Fruit fly (Drosophila melanogaster) whole organism, embryonic: ENCODE results near the gene Or85a.

ENCODE experiments used
- CG12299 ChIP-seq: fragments of 200-800 bp; sonication (Bioruptor generic); optimal IDR thresholded peaks from 2 replicates; lab custom pipeline; 2018; ENCODE audit warnings: missing biosample characterization, mild to moderate bottlenecking, missing genetic modification characterization
- CG12659 ChIP-seq: fragments of 200-800 bp; sonication (Bioruptor generic); optimal IDR thresholded peaks from 3 replicates; lab custom pipeline; 2017; ENCODE audit warnings: mild to moderate bottlenecking, missing biosample characterization, missing genetic modification reagents, missing genetic modification characterization
- CG14014 ChIP-seq: fragments of 200-800 bp; sonication (Bioruptor generic); IDR thresholded peaks from 2 replicates; pipeline ENCODE4 v1.3.6; 2022; ENCODE audit warnings: missing biosample characterization, missing genetic modification characterization
- CG14667 ChIP-seq: fragments of 200-800 bp; sonication (Bioruptor generic); IDR thresholded peaks from 2 replicates; pipeline ENCODE4 v1.3.6; 2022; ENCODE audit warnings: missing biosample characterization, missing genetic modification characterization
- CG17359 ChIP-seq: fragments of 200-800 bp; sonication (Bioruptor generic); optimal IDR thresholded peaks from 3 replicates; lab custom pipeline; 2018; ENCODE audit warnings: missing biosample characterization, mild to moderate bottlenecking, missing genetic modification characterization, moderate library complexity
- CG17829 ChIP-seq: fragments of 200-800 bp; optimal IDR thresholded peaks from 2 replicates; lab custom pipeline; 2019; ENCODE audit warnings: missing biosample characterization, mild to moderate bottlenecking, missing genetic modification characterization, moderate library complexity
- CG1832 ChIP-seq: fragments of 200-800 bp; sonication (Bioruptor generic); optimal IDR thresholded peaks from 2 replicates; lab custom pipeline; 2017; ENCODE audit warnings: missing biosample characterization, mild to moderate bottlenecking, missing genetic modification characterization, inconsistent platforms
- CG18619 ChIP-seq: fragments of 200-800 bp; sonication (Bioruptor generic); optimal IDR thresholded peaks from 3 replicates; lab custom pipeline; 2017; ENCODE audit warnings: missing biosample characterization, mild to moderate bottlenecking, missing genetic modification characterization
- CG2120 ChIP-seq: fragments of 200-800 bp; sonication (Bioruptor generic); optimal IDR thresholded peaks from 3 replicates; lab custom pipeline; 2016; ENCODE audit warnings: missing biosample characterization, missing genetic modification characterization
- CG30020 ChIP-seq: fragments of 200-800 bp; optimal IDR thresholded peaks from 2 replicates; lab custom pipeline; 2019; ENCODE audit warnings: missing biosample characterization, mild to moderate bottlenecking, missing genetic modification characterization, moderate library complexity
- CG30403 ChIP-seq: fragments of 200-800 bp; sonication (Bioruptor generic); optimal IDR thresholded peaks from 3 replicates; lab custom pipeline; 2016; ENCODE audit warnings: missing biosample characterization, missing genetic modification characterization
- CG34224 ChIP-seq: fragments of 200-800 bp; sonication (Bioruptor generic); IDR thresholded peaks from 3 replicates; pipeline ENCODE4 v1.3.6; 2022; ENCODE audit warnings: missing biosample characterization, missing genetic modification characterization; ENCODE audit not compliant: partially characterized antibody
- CG5180 ChIP-seq: fragments of 200-800 bp; sonication (Bioruptor generic); optimal IDR thresholded peaks from 3 replicates; lab custom pipeline; 2017; ENCODE audit warnings: missing biosample characterization, missing genetic modification characterization, mild to moderate bottlenecking, moderate library complexity, missing genetic modification reagents
- CG6765 ChIP-seq: fragments of 200-800 bp; sonication (Bioruptor generic); optimal IDR thresholded peaks from 3 replicates; lab custom pipeline; 2017; ENCODE audit warnings: missing biosample characterization, mild to moderate bottlenecking, missing genetic modification characterization
- CG7372 ChIP-seq: fragments of 200-800 bp; sonication (Bioruptor generic); IDR thresholded peaks from 2 replicates; pipeline ENCODE4 v1.3.6; 2022; ENCODE audit warnings: missing biosample characterization, missing genetic modification characterization
- CG9797 ChIP-seq: fragments of 200-800 bp; sonication (Bioruptor generic); optimal IDR thresholded peaks from 3 replicates; lab custom pipeline; 2018; ENCODE audit warnings: missing biosample characterization, mild to moderate bottlenecking, missing genetic modification characterization
- Dp ChIP-seq: fragments of 200-800 bp; sonication (Bioruptor generic); optimal IDR thresholded peaks from 2 replicates; lab custom pipeline; 2018; ENCODE audit warnings: missing biosample characterization, mild to moderate bottlenecking, missing genetic modification characterization, moderate library complexity
- Dref ChIP-seq: fragments of 200-800 bp; sonication (Bioruptor generic); IDR thresholded peaks from 2 replicates; pipeline ENCODE4 v1.3.6; 2022; ENCODE audit warnings: missing biosample characterization, missing genetic modification characterization
- E2f2 ChIP-seq: fragments of 200-800 bp; sonication (Bioruptor generic); IDR thresholded peaks from 2 replicates; pipeline ENCODE4 v1.3.6; 2022; ENCODE audit warnings: missing biosample characterization, missing genetic modification characterization
- Elba2 ChIP-seq: fragments of 200-800 bp; sonication (Bioruptor generic); optimal IDR thresholded peaks from 3 replicates; lab custom pipeline; 2016; ENCODE audit warnings: missing biosample characterization, missing genetic modification characterization
- Ets65A ChIP-seq: fragments of 200-800 bp; sonication (Bioruptor generic); peaks from one replicate; lab custom pipeline; 2016; ENCODE audit warnings: missing biosample characterization, missing genetic modification characterization
- MESR4 ChIP-seq: fragments of 200-800 bp; sonication (Bioruptor generic); optimal IDR thresholded peaks from 2 replicates; lab custom pipeline; 2018; ENCODE audit warnings: missing biosample characterization, mild to moderate bottlenecking, missing genetic modification characterization, moderate library complexity
- Med ChIP-seq: fragments of 200-800 bp; sonication (Bioruptor generic); peaks from one replicate; lab custom pipeline; 2016; ENCODE audit warnings: missing biosample characterization, missing genetic modification characterization, mild to moderate bottlenecking, inconsistent platforms, moderate library complexity
- NK7.1 ChIP-seq: fragments of 200-800 bp; sonication (Bioruptor generic); optimal IDR thresholded peaks from 3 replicates; lab custom pipeline; 2016; ENCODE audit warnings: missing biosample characterization, missing genetic modification characterization
- Pdp1 ChIP-seq, 2 experiments: fragments of 200-800 bp; sonication (Bioruptor generic); optimal IDR thresholded peaks; 3 replicates each; lab custom pipeline; 2016; ENCODE audit warnings: missing biosample characterization in 2 of 2, missing genetic modification characterization in 2 of 2, mild to moderate bottlenecking in 1 of 2, moderate library complexity in 1 of 2
- Poxn ChIP-seq: fragments of 200-800 bp; sonication (Bioruptor generic); IDR thresholded peaks from 2 replicates; pipeline ENCODE4 v1.3.6; 2022; ENCODE audit warnings: missing biosample characterization, missing genetic modification characterization
- Xbp1 ChIP-seq: fragments of 200-800 bp; sonication (Bioruptor generic); optimal IDR thresholded peaks from 3 replicates; lab custom pipeline; 2016; ENCODE audit warnings: missing biosample characterization, mild to moderate bottlenecking, missing genetic modification characterization
- ash1 ChIP-seq: fragments of 200-800 bp; sonication (Bioruptor generic); optimal IDR thresholded peaks from 2 replicates; lab custom pipeline; 2018; ENCODE audit warnings: missing biosample characterization, mild to moderate bottlenecking, missing genetic modification characterization
- bbx ChIP-seq: fragments of 200-800 bp; sonication (Bioruptor generic); IDR thresholded peaks from 2 replicates; pipeline ENCODE4 v1.3.6; 2022; ENCODE audit warnings: missing biosample characterization, missing genetic modification characterization; ENCODE audit not compliant: partially characterized antibody
- bsh ChIP-seq, 2 experiments: fragments of 200-800 bp; sonication (Bioruptor generic); optimal IDR thresholded peaks; 2 replicates each; lab custom pipeline; 2017 to 2018; ENCODE audit warnings: mild to moderate bottlenecking in 2 of 2, missing biosample characterization in 2 of 2, missing genetic modification characterization in 2 of 2, moderate library complexity in 1 of 2
- ham ChIP-seq: fragments of 200-800 bp; sonication (Bioruptor generic); IDR thresholded peaks from 2 replicates; pipeline ENCODE4 v1.3.6; 2022; ENCODE audit warnings: missing biosample characterization, missing genetic modification characterization
- insv ChIP-seq, 2 experiments: fragments of 200-800 bp; sonication (Bioruptor generic); optimal IDR thresholded peaks; 3 replicates each; lab custom pipeline; 2016 to 2018; ENCODE audit warnings: missing biosample characterization in 2 of 2, missing genetic modification characterization in 2 of 2
- jigr1 ChIP-seq: fragments of 200-800 bp; sonication (Bioruptor generic); IDR thresholded peaks from 3 replicates; pipeline ENCODE4 v1.3.6; 2022; ENCODE audit warnings: missing biosample characterization, missing genetic modification characterization
- kay ChIP-seq: fragments of 200-800 bp; sonication (Bioruptor generic); optimal IDR thresholded peaks from 2 replicates; lab custom pipeline; 2016; ENCODE audit warnings: missing biosample characterization, missing genetic modification characterization
- lab ChIP-seq: fragments of 200-800 bp; sonication (Bioruptor generic); optimal IDR thresholded peaks from 3 replicates; lab custom pipeline; 2017; ENCODE audit warnings: missing biosample characterization, missing genetic modification characterization, mild to moderate bottlenecking, moderate library complexity, missing genetic modification reagents
- lilli ChIP-seq: fragments of 200-800 bp; sonication (Bioruptor generic); optimal IDR thresholded peaks from 3 replicates; lab custom pipeline; 2016; ENCODE audit warnings: missing biosample characterization, missing genetic modification characterization
- mam ChIP-seq: fragments of 200-800 bp; sonication (Bioruptor generic); optimal IDR thresholded peaks from 3 replicates; lab custom pipeline; 2016; ENCODE audit warnings: missing biosample characterization, missing genetic modification characterization
- otp ChIP-seq: fragments of 200-800 bp; sonication (Bioruptor generic); IDR thresholded peaks from 3 replicates; pipeline ENCODE4, ENCODE4 v1.3.6; 2022; ENCODE audit warnings: missing biosample characterization, missing genetic modification characterization
- prd ChIP-seq, 3 experiments: fragments of >200 bp in 2 of 3; fragments of 200-800 bp in 1 of 3; sonication (Bioruptor generic) in 1 of 3; optimal IDR thresholded peaks in 2 of 3; IDR thresholded peaks in 1 of 3; 2 replicates in 2 of 3; 3 replicates in 1 of 3; pipeline versions ENCODE4 v1.3.6 to Lab custom; 2017 to 2022; ENCODE audit warnings: missing biosample characterization in 1 of 3, missing genetic modification characterization in 1 of 3
- scrt ChIP-seq: fragments of 200-800 bp; sonication (Bioruptor generic); optimal IDR thresholded peaks from 2 replicates; lab custom pipeline; 2018; ENCODE audit warnings: missing biosample characterization, mild to moderate bottlenecking, missing genetic modification characterization, moderate library complexity
- sob ChIP-seq: fragments of 200-800 bp; sonication (Bioruptor generic); IDR thresholded peaks from 2 replicates; pipeline ENCODE4 v1.3.6; 2022; ENCODE audit warnings: missing biosample characterization, missing genetic modification characterization
- stwl ChIP-seq: fragments of 200-800 bp; sonication (Bioruptor generic); optimal IDR thresholded peaks from 3 replicates; lab custom pipeline; 2018; ENCODE audit warnings: missing biosample characterization, mild to moderate bottlenecking, missing genetic modification characterization, moderate library complexity
- vvl ChIP-seq: fragments of 200-800 bp; sonication (Bioruptor generic); IDR thresholded peaks from 2 replicates; pipeline ENCODE4 v1.3.6; 2022; ENCODE audit warnings: missing biosample characterization, missing genetic modification characterization
- zen2 ChIP-seq: fragments of 200-800 bp; sonication (Bioruptor generic); IDR thresholded peaks from 3 replicates; pipeline ENCODE4 v1.3.6; 2022; ENCODE audit warnings: missing biosample characterization, missing genetic modification characterization; ENCODE audit not compliant: partially characterized antibody

The Or85a gene

dm6 chr3R:8347279-8347678 is 25.7 kb downstream of the Or85a start, which contains the start of gene CG7352:
CG7352 (plus strand) TSS chr3R:8347579.
- no peak for TF ChIP-seq vvl
- peak; percentile 23 for TF ChIP-seq stwl
- TF ChIP-seq, all 482 proteins: peak for 1

- no peak for TF ChIP-seq CG9797
- TF ChIP-seq Med (GFP tag; lab: Kevin White, UChicago), result peak; percentile 55
- TF ChIP-seq Ets65A (GFP tag; lab: Kevin White, UChicago), result peak; percentile 88
- peak; percentile 12 for TF ChIP-seq MESR4 (GFP tag; lab: Kevin White, UChicago)
These were observed 26.3 kb downstream of the Or85a start for dm6 chr3R:8347835-8348234.

- TF ChIP-seq CG1832 (GFP tag; lab: Kevin White, UChicago) (no peak), Dref (GFP tag; lab: Robert Waterston, UW) (peak; percentile 41), CG12659 (GFP tag; lab: Kevin White, UChicago) (no peak), kay (GFP tag; lab: Kevin White, UChicago) (peak; percentile 21), mam (GFP tag; lab: Kevin White, UChicago) (no peak), Med (GFP tag; lab: Kevin White, UChicago) (peak; percentile 34), Dp (GFP tag; lab: Kevin White, UChicago) (peak; percentile 71), bbx (GFP tag; lab: Robert Waterston, UW) (peak; percentile 13; the same call in 1 of the 2 replicates), CG14014 (GFP tag; lab: Robert Waterston, UW) (no peak), lab (no peak), CG30020 (tag; lab: Kevin White, UChicago) (no peak), E2f2 (GFP tag; lab: Robert Waterston, UW) (peak; percentile 81), CG18619 (GFP tag; lab: Kevin White, UChicago) (peak; percentile 17), lilli (GFP tag; lab: Kevin White, UChicago) (no peak), Xbp1 (GFP tag; lab: Kevin White, UChicago) (peak; percentile 89), CG30403 (GFP tag; lab: Kevin White, UChicago) (no peak), MESR4 (GFP tag; lab: Kevin White, UChicago) (peak; percentile 28)
- TF ChIP-seq, all 482 proteins: peak for 9
These were observed 27.5 kb downstream of the Or85a start for dm6 chr3R:8349106-8349448.

DNA sequence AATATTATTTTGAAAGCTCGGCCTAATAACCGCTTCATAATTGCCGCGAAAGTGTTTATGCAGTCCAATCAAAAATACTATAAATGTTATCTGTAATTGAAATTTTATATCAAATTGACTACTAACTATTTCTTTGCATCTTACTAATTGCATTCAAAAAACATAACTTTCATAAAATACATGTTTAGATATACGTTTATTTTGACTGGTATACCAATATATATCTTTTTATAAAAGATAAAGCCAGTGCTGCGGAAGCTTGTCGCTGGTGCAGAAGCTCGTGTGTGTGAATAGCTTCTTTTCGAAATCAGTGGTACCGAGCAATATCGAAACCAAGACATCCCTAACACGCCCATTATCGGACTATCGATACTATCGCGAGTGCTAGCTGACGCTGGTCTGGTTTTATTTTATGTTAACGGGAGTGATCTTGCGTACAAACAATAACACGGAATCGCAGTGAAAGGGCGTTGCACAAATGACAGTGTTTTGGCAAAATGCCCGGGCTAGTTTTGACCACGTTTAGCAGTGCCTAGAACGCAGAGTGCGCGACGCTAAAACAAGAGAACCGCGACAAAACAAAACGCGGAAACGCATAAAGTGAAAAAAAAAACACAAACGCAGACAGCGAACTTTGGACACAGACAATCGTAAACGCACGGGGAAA is 28.0 kb downstream of the Or85a start, which contains the start of gene Atg13:
TSS of gene Atg13 (plus strand) at position 367 of the 667 bp plus-strand sequence.
- no peak for TF ChIP-seq Elba2
- TF ChIP-seq sob (GFP tag; lab: Robert Waterston, UW), result no peak
- peak; percentile 25 for TF ChIP-seq stwl
- TF ChIP-seq CG2120 (GFP tag; lab: Kevin White, UChicago), result peak; percentile 46
- TF ChIP-seq CG6765, result no peak
- peak in 1 of 2 experiments; percentile 9 for TF ChIP-seq Pdp1 (GFP tag; optimal IDR thresholded peaks at IDR 0.05; lab: Kevin White, UChicago)
- TF ChIP-seq CG12299 (tag; lab: Kevin White, UChicago), result no peak
- TF ChIP-seq CG7372 (GFP tag; lab: Robert Waterston, UW), result no peak
- no peak for TF ChIP-seq scrt (GFP tag; lab: Kevin White, UChicago)
- no peak for TF ChIP-seq ham (GFP tag; lab: Robert Waterston, UW)
- TF ChIP-seq bsh (GFP tag; optimal IDR thresholded peaks at IDR 0.05; lab: Kevin White, UChicago), result peak in 1 of 2 experiments; percentile 88
- TF ChIP-seq CG14667 (GFP tag; lab: Robert Waterston, UW), result no peak
- TF ChIP-seq insv (GFP tag; optimal IDR thresholded peaks at IDR 0.05; lab: Kevin White, UChicago), result no peak
- TF ChIP-seq CG34224 (GFP tag; lab: Robert Waterston, UW), result peak; percentile 68
- no peak for TF ChIP-seq jigr1 (GFP tag; lab: Robert Waterston, UW)
- no peak for TF ChIP-seq prd (optimal IDR thresholded peaks at IDR 0.05; lab: Kevin White, UChicago)
- peak; percentile 45; the same call in 2 of the 3 replicates for TF ChIP-seq prd (GFP tag; IDR thresholded peaks at IDR 0.05; lab: Robert Waterston, UW)
- TF ChIP-seq otp (GFP tag; lab: Robert Waterston, UW), result no peak
- peak; percentile 24 for TF ChIP-seq CG17829 (tag; lab: Kevin White, UChicago)
- no peak for TF ChIP-seq NK7.1 (GFP tag; lab: Kevin White, UChicago)
- TF ChIP-seq zen2 (GFP tag; lab: Robert Waterston, UW), result no peak
- no peak for TF ChIP-seq ash1 (GFP tag; lab: Kevin White, UChicago)
- no peak for TF ChIP-seq Poxn (GFP tag; lab: Robert Waterston, UW)
- no peak for TF ChIP-seq CG5180 (GFP tag; lab: Kevin White, UChicago)
- TF ChIP-seq CG17359 (tag; lab: Kevin White, UChicago), result no peak
